Comparison of ENCODE assay signal across 1 fruit fly cellular context in genomic region chr3R:5778731-5779593, dm6.
TF ChIP-seq lines count a peak whose summit lies in the region.

Gene jagn (plus strand): TSS chr3R:5779315.

TF ChIP-seq in whole organism, embryonic, 481 proteins besides CTCF, POLR2A, EP300 and RAD21 (continued from another document and continues in another):
- TF ChIP-seq Mes4 (GFP tag; optimal IDR thresholded peaks at IDR 0.05; lab: Kevin White, UChicago): peak; percentile 56
- TF ChIP-seq CG3838 (GFP tag; optimal IDR thresholded peaks at IDR 0.05; lab: Kevin White, UChicago): peak; percentile 61
- peak; percentile 23 for TF ChIP-seq CG33557 (GFP tag; optimal IDR thresholded peaks at IDR 0.05; lab: Kevin White, UChicago)
- peak; percentile 100 for TF ChIP-seq Bgb (GFP tag; IDR thresholded peaks at IDR 0.05; lab: Robert Waterston, UW; ENCODE audit: partially characterized antibody)
- peak; percentile 49 for TF ChIP-seq CG18262 (tag; optimal IDR thresholded peaks at IDR 0.05; lab: Kevin White, UChicago)
- TF ChIP-seq fd96Cb (tag; optimal IDR thresholded peaks at IDR 0.05; lab: Kevin White, UChicago): no peak
- TF ChIP-seq CG17612 (GFP tag; IDR thresholded peaks at IDR 0.05; lab: Robert Waterston, UW): no peak
- peak; percentile 83 for TF ChIP-seq CG3847 (GFP tag; IDR thresholded peaks at IDR 0.05; lab: Robert Waterston, UW)
- TF ChIP-seq CG30403 (GFP tag; optimal IDR thresholded peaks at IDR 0.05; lab: Kevin White, UChicago): peak; percentile 68
- TF ChIP-seq CG17361 (GFP tag; IDR thresholded peaks at IDR 0.05; lab: Robert Waterston, UW): peak; percentile 70; the same call in 2 of the 3 replicates
- TF ChIP-seq knrl (GFP tag; IDR thresholded peaks at IDR 0.05; lab: Robert Waterston, UW; ENCODE audit: partially characterized antibody): peak; percentile 100
- peak; percentile 47 for TF ChIP-seq CG4424 (GFP tag; optimal IDR thresholded peaks at IDR 0.05; lab: Kevin White, UChicago)
- no peak for TF ChIP-seq pan (optimal IDR thresholded peaks at IDR 0.05; lab: Kevin White, UChicago)
- TF ChIP-seq pan (GFP tag; optimal IDR thresholded peaks at IDR 0.05 in 1 of 2, IDR thresholded peaks at IDR 0.05 in 1 of 2): peak in 1 of 2 experiments; percentile 63
- TF ChIP-seq CG1792 (GFP tag; optimal IDR thresholded peaks at IDR 0.05; lab: Kevin White, UChicago): peak; percentile 35
- peak; percentile 55; the same call in 1 of the 2 replicates for TF ChIP-seq CG14014 (GFP tag; IDR thresholded peaks at IDR 0.05; lab: Robert Waterston, UW)
- TF ChIP-seq dysf (GFP tag; IDR thresholded peaks at IDR 0.05; lab: Robert Waterston, UW): peak; percentile 63; the same call in 2 of the 3 replicates
- no peak for TF ChIP-seq CG13123 (GFP tag; optimal IDR thresholded peaks at IDR 0.05; lab: Kevin White, UChicago)
- no peak for TF ChIP-seq Dfd (GFP tag; optimal IDR thresholded peaks at IDR 0.05; lab: Kevin White, UChicago)
- peak; percentile 18 for TF ChIP-seq fd3F (GFP tag; optimal IDR thresholded peaks at IDR 0.05; lab: Kevin White, UChicago)
- no peak for TF ChIP-seq CG11093 (GFP tag; IDR thresholded peaks at IDR 0.05; lab: Robert Waterston, UW)
- TF ChIP-seq cad (GFP tag; optimal IDR thresholded peaks at IDR 0.05; lab: Kevin White, UChicago): no peak
- TF ChIP-seq Dref (GFP tag; IDR thresholded peaks at IDR 0.05; lab: Robert Waterston, UW): peak; percentile 96
- TF ChIP-seq Ada2b (GFP tag; IDR thresholded peaks at IDR 0.05; lab: Robert Waterston, UW): peak; percentile 50; the same call in 1 of the 2 replicates
- peak; percentile 70 for TF ChIP-seq Hmr (GFP tag; optimal IDR thresholded peaks at IDR 0.05; lab: Kevin White, UChicago)
- no peak for TF ChIP-seq CG12236 (GFP tag; optimal IDR thresholded peaks at IDR 0.05; lab: Kevin White, UChicago)
- TF ChIP-seq mam (GFP tag; optimal IDR thresholded peaks at IDR 0.05; lab: Kevin White, UChicago): peak; percentile 79
- TF ChIP-seq Gsc (GFP tag; IDR thresholded peaks at IDR 0.05; lab: Robert Waterston, UW): no peak
- peak; percentile 11 for TF ChIP-seq ab (GFP tag; optimal IDR thresholded peaks at IDR 0.05; lab: Kevin White, UChicago)
- TF ChIP-seq tx (GFP tag; optimal IDR thresholded peaks at IDR 0.05; lab: Kevin White, UChicago): peak; percentile 48
- TF ChIP-seq unpg (GFP tag; optimal IDR thresholded peaks at IDR 0.05; lab: Kevin White, UChicago): peak; percentile 43
- no peak for TF ChIP-seq CG10959 (GFP tag; IDR thresholded peaks at IDR 0.05; lab: Robert Waterston, UW)
- peak; percentile 34 for TF ChIP-seq exex (tag; optimal IDR thresholded peaks at IDR 0.05; lab: Kevin White, UChicago)
- peak; percentile 99 for TF ChIP-seq mld (GFP tag; IDR thresholded peaks at IDR 0.05; lab: Robert Waterston, UW; ENCODE audit: partially characterized antibody)
- TF ChIP-seq Dip2 (GFP tag; IDR thresholded peaks at IDR 0.05; lab: Robert Waterston, UW): no peak
- peak; percentile 14 for TF ChIP-seq CG1832 (GFP tag; optimal IDR thresholded peaks at IDR 0.05; lab: Kevin White, UChicago)
- peak; percentile 93 for TF ChIP-seq MESR4 (GFP tag; optimal IDR thresholded peaks at IDR 0.05; lab: Kevin White, UChicago)
- TF ChIP-seq dmrt99B (tag; optimal IDR thresholded peaks at IDR 0.05; lab: Kevin White, UChicago): no peak
- TF ChIP-seq gt (GFP tag; IDR thresholded peaks at IDR 0.05; lab: Robert Waterston, UW): no peak
- no peak for TF ChIP-seq CG4707 (GFP tag; optimal IDR thresholded peaks at IDR 0.05; lab: Kevin White, UChicago)
- peak; percentile 59 for TF ChIP-seq CG1233 (GFP tag; optimal IDR thresholded peaks at IDR 0.05; lab: Kevin White, UChicago)
- no peak for TF ChIP-seq Spps (tag; optimal IDR thresholded peaks at IDR 0.05; lab: Kevin White, UChicago)
- TF ChIP-seq Lhr (GFP tag; optimal IDR thresholded peaks at IDR 0.05; lab: Kevin White, UChicago): peak; percentile 86
- TF ChIP-seq sim (GFP tag; IDR thresholded peaks at IDR 0.05; lab: Robert Waterston, UW): no peak
- TF ChIP-seq CG12942 (GFP tag; optimal IDR thresholded peaks at IDR 0.05; lab: Kevin White, UChicago): no peak
- peak; percentile 75 for TF ChIP-seq CG32532 (GFP tag; IDR thresholded peaks at IDR 0.05; lab: Robert Waterston, UW)
- TF ChIP-seq CG5953 (GFP tag; IDR thresholded peaks at IDR 0.05; lab: Robert Waterston, UW): peak; percentile 50; the same call in 1 of the 2 replicates
- peak; percentile 98 for TF ChIP-seq Sry-δ (GFP tag; optimal IDR thresholded peaks at IDR 0.05; lab: Kevin White, UChicago)
- TF ChIP-seq CG8281 (tag; optimal IDR thresholded peaks at IDR 0.05; lab: Kevin White, UChicago): no peak
- peak; percentile 13 for TF ChIP-seq CG15696 (tag; optimal IDR thresholded peaks at IDR 0.05; lab: Kevin White, UChicago)
- peak; percentile 17 for TF ChIP-seq Atf-2 (GFP tag; optimal IDR thresholded peaks at IDR 0.05; lab: Kevin White, UChicago)
- TF ChIP-seq CG2875 (GFP tag; optimal IDR thresholded peaks at IDR 0.05; lab: Kevin White, UChicago): no peak
- TF ChIP-seq Mrtf (GFP tag; IDR thresholded peaks at IDR 0.05; lab: Robert Waterston, UW): peak; percentile 68; the same call in 2 of the 3 replicates
- TF ChIP-seq insv (GFP tag; optimal IDR thresholded peaks at IDR 0.05; lab: Kevin White, UChicago): peak in 1 of 2 experiments; percentile 86
- peak; percentile 53 for TF ChIP-seq ssp (GFP tag; IDR thresholded peaks at IDR 0.05; lab: Robert Waterston, UW)
- TF ChIP-seq nom (GFP tag; optimal IDR thresholded peaks at IDR 0.05; lab: Kevin White, UChicago): no peak
- TF ChIP-seq crc (GFP tag; optimal IDR thresholded peaks at IDR 0.05; lab: Kevin White, UChicago): peak; percentile 21
- TF ChIP-seq CG8478 (optimal IDR thresholded peaks at IDR 0.05; lab: Kevin White, UChicago): no peak
- TF ChIP-seq CG9609 (GFP tag; optimal IDR thresholded peaks at IDR 0.05; lab: Kevin White, UChicago): peak; percentile 63
- peak; percentile 98 for TF ChIP-seq unc-4 (GFP tag; IDR thresholded peaks at IDR 0.05; lab: Robert Waterston, UW; ENCODE audit: partially characterized antibody)
- peak; percentile 55 for TF ChIP-seq dm (GFP tag; optimal IDR thresholded peaks at IDR 0.05; lab: Kevin White, UChicago)
- peak; percentile 84 for TF ChIP-seq YL-1 (GFP tag; optimal IDR thresholded peaks at IDR 0.05; lab: Kevin White, UChicago)
- TF ChIP-seq kay (GFP tag; optimal IDR thresholded peaks at IDR 0.05; lab: Kevin White, UChicago): no peak
- peak; percentile 58 for TF ChIP-seq E2f1 (GFP tag; IDR thresholded peaks at IDR 0.05; lab: Robert Waterston, UW)
- peak; percentile 73 for TF ChIP-seq H2.0 (GFP tag; IDR thresholded peaks at IDR 0.05; lab: Robert Waterston, UW)
- peak; percentile 44 for TF ChIP-seq tap (tag; optimal IDR thresholded peaks at IDR 0.05; lab: Kevin White, UChicago)
- TF ChIP-seq vfl (GFP tag; optimal IDR thresholded peaks at IDR 0.05; lab: Kevin White, UChicago): peak; percentile 39
- peak; percentile 54 for TF ChIP-seq her (GFP tag; optimal IDR thresholded peaks at IDR 0.05; lab: Kevin White, UChicago)
- TF ChIP-seq CG12744 (GFP tag; optimal IDR thresholded peaks at IDR 0.05; lab: Kevin White, UChicago): peak; percentile 36
- peak; percentile 81 for TF ChIP-seq pho (GFP tag; optimal IDR thresholded peaks at IDR 0.05; lab: Kevin White, UChicago)
- TF ChIP-seq disco-r (GFP tag; optimal IDR thresholded peaks at IDR 0.05; lab: Kevin White, UChicago): no peak
- peak; percentile 72; the same call in 1 of the 2 replicates for TF ChIP-seq sob (GFP tag; IDR thresholded peaks at IDR 0.05; lab: Robert Waterston, UW)
- TF ChIP-seq Hr78 (GFP tag; optimal IDR thresholded peaks at IDR 0.05; lab: Kevin White, UChicago): no peak
- TF ChIP-seq NfI (GFP tag; optimal IDR thresholded peaks at IDR 0.05; lab: Kevin White, UChicago): peak; percentile 75
- peak; percentile 14 for TF ChIP-seq CG3995 (GFP tag; optimal IDR thresholded peaks at IDR 0.05; lab: Kevin White, UChicago)
- peak; percentile 70 for TF ChIP-seq ranshi (GFP tag; IDR thresholded peaks at IDR 0.05; lab: Robert Waterston, UW)
- no peak for TF ChIP-seq wek (GFP tag; optimal IDR thresholded peaks at IDR 0.05; lab: Kevin White, UChicago)
- peak; percentile 54 for TF ChIP-seq CG2712 (tag; optimal IDR thresholded peaks at IDR 0.05; lab: Kevin White, UChicago)
- TF ChIP-seq CG8359 (GFP tag; optimal IDR thresholded peaks at IDR 0.05; lab: Kevin White, UChicago; ENCODE audit: borderline replicate concordance): no peak
- peak; percentile 66 for TF ChIP-seq Antp (GFP tag; optimal IDR thresholded peaks at IDR 0.05; lab: Kevin White, UChicago)
- TF ChIP-seq chn (GFP tag; optimal IDR thresholded peaks at IDR 0.05; lab: Kevin White, UChicago): peak; percentile 77
- peak; percentile 81 for TF ChIP-seq abd-A (tag; optimal IDR thresholded peaks at IDR 0.05; lab: Kevin White, UChicago)
- TF ChIP-seq CG31388 (GFP tag; optimal IDR thresholded peaks at IDR 0.05; lab: Kevin White, UChicago): no peak
- TF ChIP-seq CG12104 (GFP tag; optimal IDR thresholded peaks at IDR 0.05; lab: Kevin White, UChicago): peak; percentile 59
- TF ChIP-seq klu (GFP tag; IDR thresholded peaks at IDR 0.05; lab: Robert Waterston, UW): 0 out of 2 replicates have a peak, but pooled peaks have one; percentile 28
- no peak for TF ChIP-seq pnt (GFP tag; optimal IDR thresholded peaks at IDR 0.05; lab: Kevin White, UChicago)
- peak; percentile 35 to 69 for TF ChIP-seq Hr51 (GFP tag; optimal IDR thresholded peaks at IDR 0.05; lab: Kevin White, UChicago)
- TF ChIP-seq ro (GFP tag; IDR thresholded peaks at IDR 0.05; lab: Robert Waterston, UW): no peak
- peak; percentile 43 for TF ChIP-seq CG33213 (GFP tag; optimal IDR thresholded peaks at IDR 0.05; lab: Kevin White, UChicago)
- TF ChIP-seq CG8944 (GFP tag; optimal IDR thresholded peaks at IDR 0.05; lab: Kevin White, UChicago): peak; percentile 71
- TF ChIP-seq dpn (GFP tag; optimal IDR thresholded peaks at IDR 0.05; lab: Kevin White, UChicago): peak; percentile 67 to 69
- TF ChIP-seq Myb (GFP tag; optimal IDR thresholded peaks at IDR 0.05; lab: Kevin White, UChicago): peak; percentile 95
- TF ChIP-seq ewg (GFP tag; optimal IDR thresholded peaks at IDR 0.05; lab: Kevin White, UChicago): peak; percentile 30
- no peak for TF ChIP-seq D (optimal IDR thresholded peaks at IDR 0.05; lab: Kevin White, UChicago)
- no peak for TF ChIP-seq D (GFP tag; optimal IDR thresholded peaks at IDR 0.05; lab: Kevin White, UChicago)
- TF ChIP-seq ash1 (GFP tag; optimal IDR thresholded peaks at IDR 0.05; lab: Kevin White, UChicago): no peak
- peak; percentile 68; the same call in 2 of the 3 replicates for TF ChIP-seq zfh1 (GFP tag; IDR thresholded peaks at IDR 0.05; lab: Robert Waterston, UW)
- TF ChIP-seq CG9817 (tag; optimal IDR thresholded peaks at IDR 0.05; lab: Kevin White, UChicago): peak; percentile 47
- TF ChIP-seq ERR (GFP tag; optimal IDR thresholded peaks at IDR 0.05; lab: Kevin White, UChicago): peak; percentile 10
- peak; percentile 99 for TF ChIP-seq sna (GFP tag; IDR thresholded peaks at IDR 0.05; lab: Robert Waterston, UW; ENCODE audit: partially characterized antibody)
- peak; percentile 91 for TF ChIP-seq NFAT (GFP tag; IDR thresholded peaks at IDR 0.05; lab: Robert Waterston, UW)
- TF ChIP-seq CG34224 (GFP tag; IDR thresholded peaks at IDR 0.05; lab: Robert Waterston, UW; ENCODE audit: partially characterized antibody): peak; percentile 98
- no peak for TF ChIP-seq wdn (GFP tag; IDR thresholded peaks at IDR 0.05; lab: Robert Waterston, UW)
- TF ChIP-seq Stat92E (GFP tag; optimal IDR thresholded peaks at IDR 0.05; lab: Kevin White, UChicago): peak in 1 of 3 experiments; percentile 9
- TF ChIP-seq salm (tag; optimal IDR thresholded peaks at IDR 0.05; lab: Kevin White, UChicago): no peak
- no peak for TF ChIP-seq sqz (GFP tag; optimal IDR thresholded peaks at IDR 0.05; lab: Kevin White, UChicago)
- TF ChIP-seq CG11696 (GFP tag; IDR thresholded peaks at IDR 0.05; lab: Robert Waterston, UW): no peak
- TF ChIP-seq cg (GFP tag; optimal IDR thresholded peaks at IDR 0.05; lab: Kevin White, UChicago): no peak
- no peak for TF ChIP-seq CG10565 (GFP tag; optimal IDR thresholded peaks at IDR 0.05; lab: Kevin White, UChicago)
- TF ChIP-seq CG17385 (GFP tag; optimal IDR thresholded peaks at IDR 0.05; lab: Kevin White, UChicago): peak; percentile 61
- TF ChIP-seq Hr3 (GFP tag; optimal IDR thresholded peaks at IDR 0.05; lab: Kevin White, UChicago): peak; percentile 45
- no peak for TF ChIP-seq Elba2 (GFP tag; optimal IDR thresholded peaks at IDR 0.05; lab: Kevin White, UChicago)
- TF ChIP-seq NC2β (GFP tag; optimal IDR thresholded peaks at IDR 0.05; lab: Kevin White, UChicago): peak; percentile 43
- no peak for TF ChIP-seq CG43689 (GFP tag; IDR thresholded peaks at IDR 0.05; lab: Robert Waterston, UW)
- peak; percentile 99 for TF ChIP-seq Doc3 (GFP tag; IDR thresholded peaks at IDR 0.05; lab: Robert Waterston, UW; ENCODE audit: partially characterized antibody)
- peak; percentile 54 for TF ChIP-seq CG17912 (GFP tag; optimal IDR thresholded peaks at IDR 0.05; lab: Kevin White, UChicago)
- peak in 1 of 3 experiments; percentile 33 for TF ChIP-seq lola (GFP tag; optimal IDR thresholded peaks at IDR 0.05; lab: Kevin White, UChicago)
- no peak for TF ChIP-seq trh (GFP tag; optimal IDR thresholded peaks at IDR 0.05; lab: Kevin White, UChicago)
- TF ChIP-seq dati (GFP tag; IDR thresholded peaks at IDR 0.05; lab: Robert Waterston, UW): no peak
- no peak for TF ChIP-seq schlank (tag; optimal IDR thresholded peaks at IDR 0.05; lab: Kevin White, UChicago)
- peak; percentile 64 for TF ChIP-seq CG11247 (GFP tag; IDR thresholded peaks at IDR 0.05; lab: Robert Waterston, UW)
- peak; percentile 100 for TF ChIP-seq Opbp (GFP tag; IDR thresholded peaks at IDR 0.05; lab: Robert Waterston, UW; ENCODE audit: partially characterized antibody)
- TF ChIP-seq CG18764 (GFP tag; optimal IDR thresholded peaks at IDR 0.05; lab: Kevin White, UChicago): peak; percentile 44
- peak; percentile 36 for TF ChIP-seq CG4854 (GFP tag; optimal IDR thresholded peaks at IDR 0.05; lab: Kevin White, UChicago)
- peak; percentile 68 for TF ChIP-seq CG12391 (tag; optimal IDR thresholded peaks at IDR 0.05; lab: Kevin White, UChicago)
- TF ChIP-seq Ets65A (GFP tag; lab: Kevin White, UChicago): peak; percentile 95
- TF ChIP-seq CG17802 (tag; optimal IDR thresholded peaks at IDR 0.05; lab: Kevin White, UChicago): peak; percentile 36
- TF ChIP-seq CG6272 (GFP tag; IDR thresholded peaks at IDR 0.05; lab: Robert Waterston, UW): peak; percentile 79
- TF ChIP-seq CG12071 (GFP tag; optimal IDR thresholded peaks at IDR 0.05; lab: Kevin White, UChicago): peak; percentile 13
- peak; percentile 1 for TF ChIP-seq grn (GFP tag; optimal IDR thresholded peaks at IDR 0.05; lab: Kevin White, UChicago)
- no peak for TF ChIP-seq cwo (GFP tag; optimal IDR thresholded peaks at IDR 0.05; lab: Kevin White, UChicago)
- peak; percentile 66 for TF ChIP-seq CrebB (tag; optimal IDR thresholded peaks at IDR 0.05; lab: Kevin White, UChicago)
